Fruit fly (Drosophila melanogaster) whole organism, wandering third instar larva: Measurements from ENCODE around the gene CG11674.

Experiments
- Abd-B ChIP-seq: fragments of >200 bp; optimal IDR thresholded peaks from 2 replicates; lab custom pipeline; 2017; ENCODE audit warnings: missing biosample characterization, missing genetic modification characterization
- HLH106 ChIP-seq: fragments of 200-800 bp; optimal IDR thresholded peaks from 3 replicates; lab custom pipeline; 2019; ENCODE audit warnings: missing biosample characterization, mild to moderate bottlenecking, missing genetic modification characterization, moderate library complexity
- Jra ChIP-seq: sonication (Bioruptor generic); optimal IDR thresholded peaks from 2 replicates; lab custom pipeline; 2016; ENCODE audit warnings: missing biosample characterization, missing genetic modification characterization
- Mio ChIP-seq: sonication (Bioruptor generic); optimal IDR thresholded peaks from 2 replicates; lab custom pipeline; 2016; ENCODE audit warnings: missing biosample characterization, missing genetic modification characterization
- OdsH ChIP-seq: fragments of 200-800 bp; sonication (Bioruptor generic); optimal IDR thresholded peaks from 2 replicates; lab custom pipeline; 2016; ENCODE audit warnings: missing biosample characterization, mild to moderate bottlenecking, missing genetic modification characterization
- dsf ChIP-seq: sonication (Bioruptor generic); optimal IDR thresholded peaks from 2 replicates; lab custom pipeline; 2016; ENCODE audit warnings: missing biosample characterization, missing genetic modification characterization, borderline replicate concordance
- h ChIP-seq: fragments of 200-800 bp; sonication (Bioruptor generic); optimal IDR thresholded peaks from 3 replicates; lab custom pipeline; 2016; ENCODE audit warnings: missing biosample characterization, mild to moderate bottlenecking, missing genetic modification characterization
- jim ChIP-seq: fragments of 175-275, 200-325 bp; sonication (Bioruptor generic); optimal IDR thresholded peaks from 2 replicates; lab custom pipeline; 2016; ENCODE audit warnings: missing biosample characterization, mild to moderate bottlenecking, missing genetic modification characterization
- pan ChIP-seq: fragments of >200 bp; optimal IDR thresholded peaks from 2 replicates; lab custom pipeline; 2017
- psq ChIP-seq: fragments of 200-800 bp; sonication (Bioruptor generic); optimal IDR thresholded peaks from 3 replicates; lab custom pipeline; 2017; ENCODE audit warnings: missing biosample characterization, mild to moderate bottlenecking, missing genetic modification characterization, moderate library complexity

dm6 chrX:14247035-14247786 lies 21.5 kb upstream of the CG11674 start, which contains the start of gene mud:
- TF ChIP-seq jim, result no peak
- no peak for TF ChIP-seq Abd-B (GFP tag; lab: Kevin White, UChicago)
- TF ChIP-seq psq (GFP tag; lab: Kevin White, UChicago), result no peak
- no peak for TF ChIP-seq Jra (GFP tag; lab: Kevin White, UChicago)
- no peak for TF ChIP-seq dsf (GFP tag; lab: Kevin White, UChicago)
- TF ChIP-seq OdsH (GFP tag; lab: Kevin White, UChicago), result no peak
- no peak for TF ChIP-seq pan (lab: Kevin White, UChicago)
- peak; percentile 14 for TF ChIP-seq HLH106 (tag; lab: Kevin White, UChicago)
- TF ChIP-seq Mio (GFP tag; lab: Kevin White, UChicago), result no peak
- TF ChIP-seq h (GFP tag; lab: Kevin White, UChicago), result no peak
